Fruit fly (Drosophila melanogaster): ENCODE results near the gene GluRIIB.

The GluRIIB gene

DNA sequence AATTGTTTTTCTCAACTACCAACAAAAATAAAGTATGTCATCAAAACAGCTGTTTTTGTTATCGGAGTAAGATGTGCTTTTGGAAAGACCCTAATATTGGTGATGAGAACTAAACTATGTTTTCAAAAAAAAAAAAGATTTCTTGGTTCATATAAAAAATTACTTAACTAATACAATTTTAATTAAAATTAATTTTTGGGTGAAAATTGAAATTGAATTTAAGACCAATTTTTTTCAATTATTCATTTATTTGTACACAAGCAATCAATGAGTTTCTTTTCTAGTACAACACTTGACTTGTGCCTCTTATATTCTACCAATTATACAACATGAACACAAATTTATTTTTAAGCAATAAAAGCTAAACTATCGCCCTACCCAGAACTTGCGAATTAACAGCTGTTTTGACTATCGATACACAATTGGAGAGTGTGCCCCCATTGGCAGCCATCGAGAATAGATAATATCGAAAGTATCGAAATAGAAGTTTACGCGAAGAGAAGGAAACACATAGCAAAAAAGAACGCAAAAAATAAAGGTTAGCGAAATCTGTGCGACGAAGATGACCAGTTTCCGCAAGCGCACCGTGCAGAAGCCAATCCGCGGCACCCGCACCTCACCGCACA lies 35.2 kb upstream of the GluRIIB start, which contains the start of the genes Vps52 and Elp4 (continued):
- TF ChIP-seq CG13624 (GFP tag; optimal IDR thresholded peaks at IDR 0.05): peak; percentile 31
- peak; percentile 78 for TF ChIP-seq dysf (GFP tag; IDR thresholded peaks at IDR 0.05)
- peak; percentile 51; the same call in 1 of the 2 replicates for TF ChIP-seq seq (GFP tag; IDR thresholded peaks at IDR 0.05)
- peak; percentile 20 for TF ChIP-seq YL-1 (GFP tag; optimal IDR thresholded peaks at IDR 0.05)
- TF ChIP-seq CG13287 (GFP tag; IDR thresholded peaks at IDR 0.05; ENCODE audit: partially characterized antibody): peak; percentile 72
- no peak for TF ChIP-seq disco-r (GFP tag; optimal IDR thresholded peaks at IDR 0.05)
- TF ChIP-seq CG6765 (GFP tag; optimal IDR thresholded peaks at IDR 0.05): peak; percentile 51
- no peak for TF ChIP-seq Optix (GFP tag; IDR thresholded peaks at IDR 0.05)
- TF ChIP-seq Med (GFP tag): peak; percentile 86
- peak; percentile 2 for TF ChIP-seq kah (GFP tag; optimal IDR thresholded peaks at IDR 0.05)
- no peak for TF ChIP-seq pros (GFP tag; optimal IDR thresholded peaks at IDR 0.05)
- peak; percentile 40 for TF ChIP-seq chn (GFP tag; optimal IDR thresholded peaks at IDR 0.05)
- no peak for TF ChIP-seq CG17568 (GFP tag; optimal IDR thresholded peaks at IDR 0.05)
- no peak for TF ChIP-seq repo (GFP tag; optimal IDR thresholded peaks at IDR 0.05)
- TF ChIP-seq caup (GFP tag; optimal IDR thresholded peaks at IDR 0.05; ENCODE audit: severe bottlenecking): no peak
- 0 out of 3 replicates have a peak, but pooled peaks have one; percentile 32 for TF ChIP-seq CG7357 (GFP tag; IDR thresholded peaks at IDR 0.05)
- peak; percentile 29 for TF ChIP-seq Hand (GFP tag; optimal IDR thresholded peaks at IDR 0.05)
- TF ChIP-seq tap (tag; optimal IDR thresholded peaks at IDR 0.05): no peak
- TF ChIP-seq sd (tag; optimal IDR thresholded peaks at IDR 0.05): no peak
- peak; percentile 74 for TF ChIP-seq Xrp1 (GFP tag; IDR thresholded peaks at IDR 0.05)
- TF ChIP-seq knrl (GFP tag; IDR thresholded peaks at IDR 0.05; ENCODE audit: partially characterized antibody): peak; percentile 72
- peak; percentile 29 for TF ChIP-seq CG6654 (GFP tag; optimal IDR thresholded peaks at IDR 0.05)
- TF ChIP-seq gfzf (GFP tag; optimal IDR thresholded peaks at IDR 0.05): peak; percentile 0
- TF ChIP-seq grau (tag; optimal IDR thresholded peaks at IDR 0.05): peak; percentile 82
- TF ChIP-seq jigr1 (GFP tag; IDR thresholded peaks at IDR 0.05): no peak
- TF ChIP-seq CG2199 (GFP tag; IDR thresholded peaks at IDR 0.05): no peak
- no peak for TF ChIP-seq CG6854 (GFP tag; optimal IDR thresholded peaks at IDR 0.05)
- TF ChIP-seq CG6683 (GFP tag; optimal IDR thresholded peaks at IDR 0.05): peak; percentile 54
- no peak for TF ChIP-seq corto (GFP tag; optimal IDR thresholded peaks at IDR 0.05)
- TF ChIP-seq lmd (GFP tag; IDR thresholded peaks at IDR 0.05): peak; percentile 70
- TF ChIP-seq trh (GFP tag; optimal IDR thresholded peaks at IDR 0.05): peak; percentile 66
- TF ChIP-seq CG14860 (GFP tag; IDR thresholded peaks at IDR 0.05; ENCODE audit: partially characterized antibody): peak; percentile 72; the same call in 2 of the 3 replicates
- peak; percentile 82 for TF ChIP-seq Fer3 (tag; optimal IDR thresholded peaks at IDR 0.05)
- peak; percentile 84 for TF ChIP-seq CG2712 (tag; optimal IDR thresholded peaks at IDR 0.05)
- no peak for TF ChIP-seq prd (optimal IDR thresholded peaks at IDR 0.05)
- TF ChIP-seq prd (GFP tag; IDR thresholded peaks at IDR 0.05): peak; percentile 75
- no peak for TF ChIP-seq CG6813 (GFP tag; optimal IDR thresholded peaks at IDR 0.05)
- TF ChIP-seq tin (GFP tag; optimal IDR thresholded peaks at IDR 0.05): peak; percentile 81
- peak; percentile 34; the same call in 1 of the 2 replicates for TF ChIP-seq sisA (GFP tag; IDR thresholded peaks at IDR 0.05)
- TF ChIP-seq CG30403 (GFP tag; optimal IDR thresholded peaks at IDR 0.05): peak; percentile 91
- TF ChIP-seq dmrt11E (tag; optimal IDR thresholded peaks at IDR 0.05): peak; percentile 78
- peak; percentile 75 for TF ChIP-seq CG17359 (tag; optimal IDR thresholded peaks at IDR 0.05)
- TF ChIP-seq wor (GFP tag; IDR thresholded peaks at IDR 0.05): no peak; the same call in 1 of the 2 replicates
- TF ChIP-seq Usf (GFP tag; optimal IDR thresholded peaks at IDR 0.05): peak; percentile 44
- TF ChIP-seq CG10543 (GFP tag; optimal IDR thresholded peaks at IDR 0.05): peak; percentile 63
- TF ChIP-seq croc (GFP tag; conservative IDR thresholded peaks at IDR 0.05): no peak
- peak; percentile 70 for TF ChIP-seq CG15696 (tag; optimal IDR thresholded peaks at IDR 0.05)
- peak; percentile 66 for TF ChIP-seq HmgZ (tag; optimal IDR thresholded peaks at IDR 0.05)
- TF ChIP-seq CG12104 (GFP tag; optimal IDR thresholded peaks at IDR 0.05): peak; percentile 89

All from whole organism, embryonic.